Worm (Caenorhabditis elegans): ENCODE results near the gene imb-2.

- no peak for TF ChIP-seq mec-3 (tag; optimal IDR thresholded peaks at IDR 0.05; ENCODE audit: borderline replicate concordance)
- TF ChIP-seq zip-5 (tag; optimal IDR thresholded peaks at IDR 0.05): no peak
Measured at ce11 chrII:14410768-14411167, 45.3 kb downstream of the imb-2 start, which contains the start of gene dsb-2.
